Worm (Caenorhabditis elegans): ENCODE results near the gene C44B12.3.

C44B12.3 gene

ce11 chrIV:1124741-1125140, 20.2 kb downstream of the C44B12.3 start, which contains the start of gene perm-4:
Gene perm-4 (minus strand): TSS chrIV:1125107.
- TF ChIP-seq vab-15 (tag; optimal IDR thresholded peaks at IDR 0.05): no peak
- TF ChIP-seq mdl-1 (tag; optimal IDR thresholded peaks at IDR 0.05): no peak
- no peak for TF ChIP-seq tbx-2 (tag; optimal IDR thresholded peaks at IDR 0.05)
- TF ChIP-seq unc-62 (GFP tag; optimal IDR thresholded peaks at IDR 0.05): no peak
- TF ChIP-seq nhr-237 (tag; optimal IDR thresholded peaks at IDR 0.05): no peak
- TF ChIP-seq lin-15B (tag; optimal IDR thresholded peaks at IDR 0.05): no peak
- TF ChIP-seq fos-1 (tag; optimal IDR thresholded peaks at IDR 0.05): no peak
- no peak for TF ChIP-seq aha-1 (tag; optimal IDR thresholded peaks at IDR 0.05)
- no peak for TF ChIP-seq mab-9 (GFP tag; IDR thresholded peaks at IDR 0.05)
- TF ChIP-seq sup-37 (GFP tag; optimal IDR thresholded peaks at IDR 0.05): no peak
- TF ChIP-seq dpl-1 (GFP tag; optimal IDR thresholded peaks at IDR 0.05): no peak
- no peak for TF ChIP-seq C16A3.4 (tag; optimal IDR thresholded peaks at IDR 0.05)
- TF ChIP-seq nhr-19 (GFP tag; conservative IDR thresholded peaks at IDR 0.05): no peak
- no peak for TF ChIP-seq mef-2 (tag; optimal IDR thresholded peaks at IDR 0.05)
- no peak for TF ChIP-seq ceh-88 (GFP tag; IDR thresholded peaks at IDR 0.05)
- TF ChIP-seq pag-3 (tag; optimal IDR thresholded peaks at IDR 0.05; ENCODE audit: borderline replicate concordance, insufficient read depth): no peak

ce11 chrIV:1126490-1126889, 21.9 kb downstream of the C44B12.3 start, which contains the start of gene perm-2:
Gene perm-2 (plus strand): TSS chrIV:1126790.
- TF ChIP-seq nhr-47 (tag; optimal IDR thresholded peaks at IDR 0.05) (no peak), pqm-1 (tag; optimal IDR thresholded peaks at IDR 0.05) (no peak), nhr-11 (tag; optimal IDR thresholded peaks at IDR 0.05) (no peak), ceh-8 (GFP tag; optimal IDR thresholded peaks at IDR 0.05) (no peak), zag-1 (tag; optimal IDR thresholded peaks at IDR 0.05) (no peak), nhr-77 (tag; optimal IDR thresholded peaks at IDR 0.05) (no peak), unc-98 (GFP tag; IDR thresholded peaks at IDR 0.05) (no peak), fkh-10 (GFP tag; optimal IDR thresholded peaks at IDR 0.05) (no peak), elt-2 (tag; optimal IDR thresholded peaks at IDR 0.05) (no peak), aly-2 (tag; optimal IDR thresholded peaks at IDR 0.05) (no peak), ama-1 (optimal IDR thresholded peaks at IDR 0.05) (no peak), lin-15B (tag; optimal IDR thresholded peaks at IDR 0.05) (no peak), sup-37 (GFP tag; optimal IDR thresholded peaks at IDR 0.05) (no peak), nhr-84 (tag; optimal IDR thresholded peaks at IDR 0.05) (no peak), unc-30 (tag; optimal IDR thresholded peaks at IDR 0.05) (no peak), dsc-1 (tag; optimal IDR thresholded peaks at IDR 0.05) (no peak), lin-13 (GFP tag; optimal IDR thresholded peaks at IDR 0.05) (no peak), skn-1 (tag; optimal IDR thresholded peaks at IDR 0.05) (no peak), nhr-76 (tag; optimal IDR thresholded peaks at IDR 0.05) (no peak), grh-1 (GFP tag; IDR thresholded peaks at IDR 0.05) (no peak)

- TF ChIP-seq efl-3 (GFP tag; optimal IDR thresholded peaks at IDR 0.05) (no peak), snpc-4 (tag; optimal IDR thresholded peaks at IDR 0.05) (no peak), aha-1 (tag; optimal IDR thresholded peaks at IDR 0.05) (no peak)
Measured at ce11 chrIV:1127852-1128251, 23.3 kb downstream of the C44B12.3 start.

- TF ChIP-seq dpl-1 (GFP tag; optimal IDR thresholded peaks at IDR 0.05): no peak
- TF ChIP-seq ceh-88 (GFP tag; IDR thresholded peaks at IDR 0.05): no peak
- TF ChIP-seq unc-130 (tag; optimal IDR thresholded peaks at IDR 0.05): no peak
- no peak for TF ChIP-seq tlp-1 (tag; optimal IDR thresholded peaks at IDR 0.05)
- no peak for TF ChIP-seq ama-1 (optimal IDR thresholded peaks at IDR 0.05)
- TF ChIP-seq nhr-28 (tag; optimal IDR thresholded peaks at IDR 0.05): no peak
- no peak for TF ChIP-seq pax-3 (tag; optimal IDR thresholded peaks at IDR 0.05)
- no peak for TF ChIP-seq efl-3 (GFP tag; optimal IDR thresholded peaks at IDR 0.05)
- no peak for TF ChIP-seq lin-39 (tag; optimal IDR thresholded peaks at IDR 0.05)
- no peak for TF ChIP-seq Y116A8C.19 (tag; optimal IDR thresholded peaks at IDR 0.05; ENCODE audit: borderline replicate concordance)
Measured at ce11 chrIV:1136658-1137057, 32.1 kb downstream of the C44B12.3 start, which contains the start of gene C44B12.6. Gene C44B12.6 (minus strand): TSS chrIV:1136758.
